Worm (Caenorhabditis elegans): ENCODE data around the gene K01A2.4.

The K01A2.4 gene

DNA sequence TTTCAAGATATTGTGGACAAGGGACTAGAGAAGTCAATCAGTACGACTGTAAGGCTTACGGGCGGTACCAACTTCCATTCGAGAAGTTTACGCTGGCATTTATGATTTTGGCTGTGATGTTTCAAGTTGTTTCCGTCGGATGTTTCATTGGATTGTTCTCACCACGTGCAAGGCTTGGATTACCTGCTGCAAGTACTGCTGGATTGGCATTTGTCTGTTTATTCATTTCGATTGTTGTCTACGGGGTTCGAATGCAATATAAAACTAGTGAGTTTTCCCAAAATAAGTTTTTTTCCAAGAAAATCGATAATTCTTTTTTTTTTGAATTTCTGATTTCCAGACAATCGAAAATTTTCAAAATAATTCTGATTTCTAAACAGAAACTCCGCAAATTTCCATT, 33.5 kb downstream of the K01A2.4 start:
- TF ChIP-seq zag-1 (tag; optimal IDR thresholded peaks at IDR 0.05) (no peak), mbf-1 (tag; optimal IDR thresholded peaks at IDR 0.05) (no peak), ceh-16 (tag; optimal IDR thresholded peaks at IDR 0.05) (no peak), ztf-1 (GFP tag; conservative IDR thresholded peaks at IDR 0.05) (no peak), ama-1 (optimal IDR thresholded peaks at IDR 0.05) (no peak)

DNA sequence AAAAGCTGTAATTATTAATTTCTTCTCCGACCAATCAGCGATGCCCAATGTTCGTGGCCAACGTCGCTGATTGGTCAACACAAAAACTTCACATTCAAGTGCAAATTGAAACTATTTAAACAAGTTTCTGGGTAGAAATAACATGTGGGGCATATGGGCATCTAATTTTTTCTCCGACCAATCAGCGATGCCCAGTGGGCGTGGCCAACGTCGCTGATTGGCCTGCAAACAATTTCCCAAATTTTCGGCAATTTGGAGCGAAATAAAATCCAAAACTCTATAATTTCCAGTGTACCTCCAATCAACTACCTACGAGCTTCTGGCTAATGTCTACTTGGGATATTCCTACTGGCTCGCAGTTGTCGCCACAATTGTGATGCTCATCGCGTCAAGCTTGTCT, 34.0 kb downstream of the K01A2.4 start:
- TF ChIP-seq snpc-4 (tag; optimal IDR thresholded peaks at IDR 0.05) (no peak), C34F6.9 (tag; optimal IDR thresholded peaks at IDR 0.05) (no peak), elt-3 (tag; optimal IDR thresholded peaks at IDR 0.05) (no peak), unc-39 (tag; optimal IDR thresholded peaks at IDR 0.05) (no peak), Y55F3AM.14 (GFP tag; optimal IDR thresholded peaks at IDR 0.05) (no peak), lin-13 (GFP tag; optimal IDR thresholded peaks at IDR 0.05) (no peak), lin-11 (tag; optimal IDR thresholded peaks at IDR 0.05) (no peak), egl-27 (tag; optimal IDR thresholded peaks at IDR 0.05) (no peak), ztf-1 (GFP tag; conservative IDR thresholded peaks at IDR 0.05) (no peak), R02D3.7 (tag; optimal IDR thresholded peaks at IDR 0.05) (no peak), dmd-4 (tag; optimal IDR thresholded peaks at IDR 0.05) (no peak), nhr-11 (tag; optimal IDR thresholded peaks at IDR 0.05) (no peak), ceh-16 (tag; optimal IDR thresholded peaks at IDR 0.05) (no peak), unc-55 (GFP tag; optimal IDR thresholded peaks at IDR 0.05) (no peak), peb-1 (tag; optimal IDR thresholded peaks at IDR 0.05) (no peak), elt-1 (tag; optimal IDR thresholded peaks at IDR 0.05) (no peak), alr-1 (tag; optimal IDR thresholded peaks at IDR 0.05) (no peak), nhr-237 (tag; optimal IDR thresholded peaks at IDR 0.05) (no peak)

DNA sequence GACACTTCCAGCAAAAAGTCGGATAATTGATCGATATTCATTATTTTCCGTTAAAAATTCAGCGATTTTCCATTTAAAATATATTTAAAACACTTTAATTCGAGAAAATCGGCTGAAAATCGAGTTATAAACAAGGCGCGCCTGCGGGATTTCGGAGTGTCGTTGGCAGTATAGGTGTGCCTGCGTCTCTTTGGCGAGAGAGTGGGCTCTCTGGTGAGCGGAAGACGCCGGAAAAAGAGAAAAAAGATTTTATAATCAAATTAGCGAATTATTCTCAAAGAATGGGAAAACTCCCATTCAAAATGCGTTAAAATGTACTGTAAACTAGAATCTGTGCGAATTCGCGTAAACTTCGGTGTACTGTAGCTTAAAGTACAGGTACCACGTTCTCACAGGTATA, 40.5 kb downstream of the K01A2.4 start, which contains the start of gene D1069.3:
Gene D1069.3, minus strand, starts transcription at position 158 of the 400 bp plus-strand sequence.
- TF ChIP-seq gmeb-1 (tag; optimal IDR thresholded peaks at IDR 0.05) = peak; percentile 50
- no peak for TF ChIP-seq nhr-10 (tag; optimal IDR thresholded peaks at IDR 0.05)
- TF ChIP-seq C34F6.9 (tag; optimal IDR thresholded peaks at IDR 0.05) = peak; percentile 49
- TF ChIP-seq nhr-25 (tag; optimal IDR thresholded peaks at IDR 0.05) = no peak
- no peak for TF ChIP-seq Y55F3AM.14 (GFP tag; optimal IDR thresholded peaks at IDR 0.05)
- TF ChIP-seq nhr-12 (tag; optimal IDR thresholded peaks at IDR 0.05) = no peak
- TF ChIP-seq lin-11 (tag; optimal IDR thresholded peaks at IDR 0.05) = peak; percentile 34
- TF ChIP-seq nhr-6 (tag; optimal IDR thresholded peaks at IDR 0.05) = no peak
- TF ChIP-seq elt-1 (tag; optimal IDR thresholded peaks at IDR 0.05) = no peak
- TF ChIP-seq nhr-11 (tag; optimal IDR thresholded peaks at IDR 0.05) = no peak
- TF ChIP-seq crh-2 (tag; optimal IDR thresholded peaks at IDR 0.05) = peak; percentile 36
- TF ChIP-seq unc-62 (GFP tag; optimal IDR thresholded peaks at IDR 0.05) = no peak
- no peak for TF ChIP-seq blmp-1 (tag; optimal IDR thresholded peaks at IDR 0.05; ENCODE audit: insufficient read depth)
- TF ChIP-seq ztf-11 (tag; optimal IDR thresholded peaks at IDR 0.05) = no peak
- no peak for TF ChIP-seq skn-1 (tag; optimal IDR thresholded peaks at IDR 0.05)
- no peak for TF ChIP-seq ceh-82 (tag; optimal IDR thresholded peaks at IDR 0.05)
- TF ChIP-seq lin-13 (GFP tag; optimal IDR thresholded peaks at IDR 0.05) = peak; percentile 6
- peak; percentile 58 for TF ChIP-seq unc-55 (GFP tag; optimal IDR thresholded peaks at IDR 0.05)
- TF ChIP-seq ama-1 (optimal IDR thresholded peaks at IDR 0.05) = no peak
- peak; percentile 29 to 59 for TF ChIP-seq lsy-2 (tag; optimal IDR thresholded peaks at IDR 0.05)
- TF ChIP-seq alr-1 (tag; optimal IDR thresholded peaks at IDR 0.05) = no peak
- TF ChIP-seq F13H6.1 (tag; optimal IDR thresholded peaks at IDR 0.05) = peak; percentile 2
- no peak for TF ChIP-seq unc-39 (tag; optimal IDR thresholded peaks at IDR 0.05)

DNA sequence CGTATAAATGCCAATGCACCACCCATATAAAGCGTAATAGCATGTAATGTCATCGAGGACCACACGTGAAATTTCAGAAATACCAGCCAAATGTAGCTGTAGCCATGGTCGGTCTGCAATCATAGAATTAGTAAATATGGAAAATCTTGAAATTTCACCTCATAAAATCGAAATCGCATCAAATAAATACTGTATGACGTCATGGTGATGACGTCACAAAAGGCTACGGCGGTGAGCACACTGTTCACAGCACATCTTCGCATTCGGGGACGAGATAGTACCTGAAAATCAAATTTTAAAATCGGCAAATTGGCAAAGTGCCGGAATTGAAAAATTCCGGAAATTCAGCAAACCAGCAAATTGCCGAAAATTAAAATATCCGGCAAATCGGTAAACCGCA, 42.5 kb downstream of the K01A2.4 start:
- TF ChIP-seq unc-39 (tag; optimal IDR thresholded peaks at IDR 0.05) (no peak), elt-3 (tag; optimal IDR thresholded peaks at IDR 0.05) (no peak), ceh-16 (tag; optimal IDR thresholded peaks at IDR 0.05) (no peak), nhr-21 (tag; optimal IDR thresholded peaks at IDR 0.05) (no peak), nhr-25 (tag; optimal IDR thresholded peaks at IDR 0.05) (no peak), unc-62 (GFP tag; optimal IDR thresholded peaks at IDR 0.05) (no peak), ZK546.5 (tag; optimal IDR thresholded peaks at IDR 0.05) (no peak), ztf-1 (GFP tag; conservative IDR thresholded peaks at IDR 0.05) (no peak)

DNA sequence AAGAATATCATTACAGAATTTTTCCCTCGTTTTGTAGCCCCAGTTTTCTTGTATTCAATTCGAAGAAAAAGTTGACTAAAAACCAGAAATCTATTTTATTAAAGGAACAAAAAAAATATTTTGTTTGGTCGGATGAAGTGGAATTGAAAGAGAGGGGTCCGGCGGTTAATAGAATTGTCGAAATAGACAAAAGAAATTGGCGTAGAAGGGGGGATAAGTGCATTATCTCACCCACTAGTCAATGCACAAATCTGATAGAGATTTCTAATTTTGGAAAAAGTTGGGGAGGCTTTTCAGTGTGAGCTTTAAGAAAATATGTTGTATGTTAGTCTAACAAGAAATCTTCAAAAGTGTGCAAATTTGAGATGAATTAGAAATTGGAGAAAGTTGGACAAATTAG, 47.2 kb downstream of the K01A2.4 start:
- TF ChIP-seq zag-1 (tag; optimal IDR thresholded peaks at IDR 0.05) = no peak
- no peak for TF ChIP-seq egl-27 (tag; optimal IDR thresholded peaks at IDR 0.05)
- TF ChIP-seq lsy-2 (tag; optimal IDR thresholded peaks at IDR 0.05) = no peak
- TF ChIP-seq peb-1 (tag; optimal IDR thresholded peaks at IDR 0.05) = no peak
- TF ChIP-seq nhr-12 (tag; optimal IDR thresholded peaks at IDR 0.05) = no peak
- no peak for TF ChIP-seq sem-4 (tag; optimal IDR thresholded peaks at IDR 0.05)
- TF ChIP-seq lin-13 (GFP tag; optimal IDR thresholded peaks at IDR 0.05) = no peak
- no peak for TF ChIP-seq alr-1 (tag; optimal IDR thresholded peaks at IDR 0.05)
- TF ChIP-seq R02D3.7 (tag; optimal IDR thresholded peaks at IDR 0.05) = no peak
- TF ChIP-seq skn-1 (tag; optimal IDR thresholded peaks at IDR 0.05) = no peak
- TF ChIP-seq nhr-10 (tag; optimal IDR thresholded peaks at IDR 0.05) = no peak
- TF ChIP-seq fos-1 (tag; optimal IDR thresholded peaks at IDR 0.05) = no peak
- no peak for TF ChIP-seq dmd-4 (tag; optimal IDR thresholded peaks at IDR 0.05)
- no peak for TF ChIP-seq snpc-4 (tag; optimal IDR thresholded peaks at IDR 0.05)
- no peak for TF ChIP-seq nhr-129 (tag; optimal IDR thresholded peaks at IDR 0.05)
- TF ChIP-seq unc-39 (tag; optimal IDR thresholded peaks at IDR 0.05) = no peak

All from whole organism, L2 larva.